Worm (Caenorhabditis elegans) whole organism, L3 larva: ENCODE measurements around the gene dph-7.

ENCODE experiments used
- R02D3.7 ChIP-seq: fragments of 150-350 bp; optimal IDR thresholded peaks from 2 replicates; lab custom pipeline; 2014; ENCODE audit warnings: missing biosample characterization, missing genetic modification characterization
- aly-2 ChIP-seq: fragments of 150-350 bp; optimal IDR thresholded peaks from 2 replicates; lab custom pipeline; 2014; ENCODE audit warnings: missing biosample characterization, missing genetic modification characterization
- ceh-28 ChIP-seq: fragments of 150-350 bp; optimal IDR thresholded peaks from 2 replicates; lab custom pipeline; 2014; ENCODE audit warnings: missing biosample characterization, missing genetic modification reagents, missing genetic modification characterization
- ceh-9 ChIP-seq: sonication (generic microtip); optimal IDR thresholded peaks from 2 replicates; lab custom pipeline; 2018; ENCODE audit warnings: missing biosample characterization, missing genetic modification characterization
- daf-12 ChIP-seq: fragments of 150-350 bp; optimal IDR thresholded peaks from 2 replicates; lab custom pipeline; 2014; ENCODE audit warnings: missing biosample characterization, missing genetic modification reagents, missing genetic modification characterization
- egl-27 ChIP-seq: sonication (generic microtip); optimal IDR thresholded peaks from 4 replicates; lab custom pipeline; 2017; ENCODE audit warnings: missing biosample characterization, missing genetic modification reagents, missing genetic modification characterization
- egl-5 ChIP-seq: fragments of 150-350 bp; optimal IDR thresholded peaks from 2 replicates; lab custom pipeline; 2017; ENCODE audit warnings: missing biosample characterization, missing genetic modification reagents, missing genetic modification characterization, inconsistent platforms
- elt-1 ChIP-seq: fragments of 150-350 bp; optimal IDR thresholded peaks from 2 replicates; lab custom pipeline; 2014; ENCODE audit warnings: missing biosample characterization, missing genetic modification characterization
- elt-2 ChIP-seq: sonication (generic microtip); optimal IDR thresholded peaks from 2 replicates; lab custom pipeline; 2016; ENCODE audit warnings: missing genetic modification reagents, mild to moderate bottlenecking, missing genetic modification characterization, missing compliant biosample characterization
- elt-3 ChIP-seq, 3 experiments: fragments of 150-350 bp in 1 of 3; sonication (generic microtip) in 2 of 3; optimal IDR thresholded peaks; 2 replicates in 2 of 3; 4 replicates in 1 of 3; lab custom pipeline; 2014 to 2017; ENCODE audit warnings: missing biosample characterization in 3 of 3, missing genetic modification characterization in 3 of 3
- fkh-10 ChIP-seq: sonication (generic microtip); optimal IDR thresholded peaks from 2 replicates; lab custom pipeline; 2017; ENCODE audit warnings: missing biosample characterization, missing genetic modification reagents, missing genetic modification characterization
- fkh-2 ChIP-seq: fragments of 150-350 bp; optimal IDR thresholded peaks from 2 replicates; lab custom pipeline; 2014; ENCODE audit warnings: missing biosample characterization, missing genetic modification reagents, missing genetic modification characterization
- fos-1 ChIP-seq: fragments of 150-350 bp; optimal IDR thresholded peaks from 2 replicates; lab custom pipeline; 2014; ENCODE audit warnings: missing biosample characterization, missing genetic modification characterization
- hmg-11 ChIP-seq: sonication (generic microtip); optimal IDR thresholded peaks from 2 replicates; lab custom pipeline; 2016; ENCODE audit warnings: missing genetic modification characterization, missing compliant biosample characterization
- lin-15B ChIP-seq: fragments of 150-350 bp; optimal IDR thresholded peaks from 2 replicates; lab custom pipeline; 2014; ENCODE audit warnings: missing biosample characterization, missing genetic modification characterization
- lin-39 ChIP-seq: fragments of 150-350 bp; optimal IDR thresholded peaks from 2 replicates; lab custom pipeline; 2018; ENCODE audit warnings: missing biosample characterization, missing genetic modification reagents, missing genetic modification characterization
- lsy-12 ChIP-seq: sonication (generic microtip); optimal IDR thresholded peaks from 2 replicates; lab custom pipeline; 2016; ENCODE audit warnings: mild to moderate bottlenecking, missing genetic modification characterization, missing compliant biosample characterization
- mdl-1 ChIP-seq: fragments of 150-350 bp; optimal IDR thresholded peaks from 2 replicates; lab custom pipeline; 2014; ENCODE audit warnings: missing biosample characterization, missing genetic modification characterization
- mml-1 ChIP-seq: fragments of 150-350 bp; sonication (generic microtip); optimal IDR thresholded peaks from 3 replicates; lab custom pipeline; 2014; ENCODE audit warnings: missing biosample characterization, missing genetic modification characterization
- nfya-1 ChIP-seq: sonication (generic microtip); optimal IDR thresholded peaks from 2 replicates; lab custom pipeline; 2017; ENCODE audit warnings: missing genetic modification characterization, mild to moderate bottlenecking, missing compliant biosample characterization, antibody characterized with exemption, moderate library complexity; ENCODE audit not compliant: insufficient read depth
- nhr-11 ChIP-seq: fragments of 150-350 bp; optimal IDR thresholded peaks from 2 replicates; lab custom pipeline; 2014; ENCODE audit warnings: missing biosample characterization, missing genetic modification characterization
- nhr-12 ChIP-seq: fragments of 150-350 bp; optimal IDR thresholded peaks from 2 replicates; lab custom pipeline; 2014; ENCODE audit warnings: missing biosample characterization, missing genetic modification characterization
- nhr-23 ChIP-seq: fragments of 150-350 bp; optimal IDR thresholded peaks from 2 replicates; lab custom pipeline; 2014; ENCODE audit warnings: missing biosample characterization, missing genetic modification reagents, missing genetic modification characterization
- nhr-25 ChIP-seq: sonication (generic microtip); optimal IDR thresholded peaks from 2 replicates; lab custom pipeline; 2017; ENCODE audit warnings: missing biosample characterization, missing genetic modification characterization
- nhr-43 ChIP-seq: sonication (generic microtip); optimal IDR thresholded peaks from 2 replicates; lab custom pipeline; 2016; ENCODE audit warnings: mild to moderate bottlenecking, missing genetic modification characterization, missing compliant biosample characterization; ENCODE audit not compliant: poor library complexity, severe bottlenecking
- nhr-67 ChIP-seq: fragments of 150-350 bp; optimal IDR thresholded peaks from 2 replicates; lab custom pipeline; 2014; ENCODE audit warnings: missing biosample characterization, missing genetic modification characterization
- nhr-76 ChIP-seq: fragments of 150-350 bp; sonication (generic microtip); optimal IDR thresholded peaks from 5 replicates; lab custom pipeline; 2014; ENCODE audit warnings: missing biosample characterization, missing genetic modification characterization
- nhr-77 ChIP-seq: fragments of 150-350 bp; optimal IDR thresholded peaks from 2 replicates; lab custom pipeline; 2014; ENCODE audit warnings: missing biosample characterization, missing genetic modification characterization
- pha-4 ChIP-seq: fragments of 150-350 bp; optimal IDR thresholded peaks from 2 replicates; lab custom pipeline; 2014; ENCODE audit warnings: missing biosample characterization, missing genetic modification reagents, missing genetic modification characterization
- sea-2 ChIP-seq: fragments of 150-350 bp; sonication (generic microtip); optimal IDR thresholded peaks from 4 replicates; lab custom pipeline; 2014; ENCODE audit warnings: missing biosample characterization, missing genetic modification reagents, missing genetic modification characterization
- snpc-4 ChIP-seq: fragments of 150-350 bp; optimal IDR thresholded peaks from 2 replicates; lab custom pipeline; 2014; ENCODE audit warnings: missing biosample characterization, missing genetic modification characterization
- tbx-2 ChIP-seq: sonication (generic microtip); optimal IDR thresholded peaks from 2 replicates; lab custom pipeline; 2016; ENCODE audit warnings: mild to moderate bottlenecking, missing genetic modification characterization, missing compliant biosample characterization
- unc-39 ChIP-seq: sonication (generic microtip); optimal IDR thresholded peaks from 4 replicates; lab custom pipeline; 2017; ENCODE audit warnings: missing biosample characterization, missing genetic modification characterization
- unc-62 ChIP-seq: fragments of 150-350 bp; sonication (generic microtip); optimal IDR thresholded peaks from 4 replicates; lab custom pipeline; 2014; ENCODE audit warnings: missing biosample characterization, missing genetic modification reagents, missing genetic modification characterization
- zag-1 ChIP-seq: fragments of 150-350 bp; optimal IDR thresholded peaks from 2 replicates; lab custom pipeline; 2014; ENCODE audit warnings: missing biosample characterization, missing genetic modification characterization
- ztf-11 ChIP-seq: fragments of 150-350 bp; optimal IDR thresholded peaks from 2 replicates; lab custom pipeline; 2014; ENCODE audit warnings: missing biosample characterization, missing genetic modification characterization
- ztf-4 ChIP-seq: fragments of 150-350 bp; optimal IDR thresholded peaks from 2 replicates; lab custom pipeline; 2014; ENCODE audit warnings: missing biosample characterization, missing genetic modification characterization

The dph-7 gene

ce11 chrIII:13296289-13296874, 18.5 kb upstream of the dph-7 start, which contains the start of gene npp-18:
Gene npp-18 (plus strand): TSS chrIII:13296853.
- TF ChIP-seq lin-15B: peak; percentile 89
- peak; percentile 19 for TF ChIP-seq elt-2 (tag; lab: Kevin White, UChicago)
- TF ChIP-seq nhr-23: peak; percentile 59
- peak; percentile 68 for TF ChIP-seq pha-4
- peak; percentile 16 for TF ChIP-seq snpc-4
- TF ChIP-seq, all 47 proteins: peak for 5; not testable (repeated sequence) for 42

DNA sequence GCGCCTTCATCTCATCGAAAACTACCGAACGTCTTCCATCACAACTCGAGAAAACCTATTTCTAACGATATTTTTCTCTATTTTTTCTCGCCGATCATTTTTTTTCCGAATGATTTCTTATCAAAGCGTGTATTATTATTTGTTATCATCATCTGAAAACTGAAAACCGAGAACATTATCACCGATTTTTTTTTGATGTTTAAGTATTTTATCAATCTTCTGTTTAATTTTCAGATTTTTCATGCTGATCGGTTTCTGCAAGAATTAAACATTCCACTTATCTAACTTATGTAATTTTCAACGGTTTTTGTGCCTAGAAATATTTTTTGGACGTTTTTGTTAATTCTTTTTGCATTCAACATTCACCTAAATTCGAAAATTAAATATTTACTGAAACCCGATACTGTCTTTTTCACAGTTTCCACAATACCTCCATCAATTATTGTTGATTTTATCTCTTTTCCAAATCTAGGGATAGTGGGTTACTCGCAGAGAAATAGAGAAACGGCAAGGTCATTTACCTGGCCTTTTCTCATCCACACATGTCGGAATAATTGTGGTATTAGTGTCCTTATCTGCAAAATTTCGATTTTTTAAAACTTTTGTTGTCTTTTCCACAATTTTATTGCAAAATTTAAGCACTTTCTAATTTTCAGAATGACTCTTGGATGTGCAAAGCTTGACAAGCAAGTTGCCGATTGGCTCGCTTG, 16.0 kb upstream of the dph-7 start, which contains the start of gene pgm-2:
pgm-2 (plus strand) TSS at position 657 of the 710 bp plus-strand sequence.
- peak; percentile 23 for TF ChIP-seq elt-1
- no peak for TF ChIP-seq unc-39 (tag; lab: Kevin White, UChicago)
- TF ChIP-seq hmg-11 (tag; lab: Kevin White, UChicago): no peak
- TF ChIP-seq nhr-12: no peak
- no peak for TF ChIP-seq nhr-11 (tag; lab: Kevin White, UChicago)
- TF ChIP-seq nhr-25 (tag; lab: Kevin White, UChicago): peak; percentile 76
- TF ChIP-seq fkh-10: no peak
- TF ChIP-seq lsy-12 (tag; lab: Kevin White, UChicago): no peak
- peak; percentile 22 for TF ChIP-seq pha-4
- TF ChIP-seq tbx-2 (tag; lab: Kevin White, UChicago): no peak
- no peak for TF ChIP-seq aly-2 (tag; lab: Kevin White, UChicago)
- TF ChIP-seq elt-3 (tag; optimal IDR thresholded peaks at IDR 0.05; lab: Kevin White, UChicago): no peak
- no peak for TF ChIP-seq nhr-77 (tag; lab: Kevin White, UChicago)
- no peak for TF ChIP-seq zag-1
- TF ChIP-seq ztf-11 (tag; lab: Kevin White, UChicago): no peak
- TF ChIP-seq snpc-4: no peak
- TF ChIP-seq nhr-43 (tag; lab: Kevin White, UChicago): no peak
- no peak for TF ChIP-seq egl-27 (tag; lab: Kevin White, UChicago)
- no peak for TF ChIP-seq ceh-9 (tag; lab: Kevin White, UChicago)
- no peak for TF ChIP-seq R02D3.7 (tag; lab: Kevin White, UChicago)
- peak; percentile 24 for TF ChIP-seq nhr-23
- no peak for TF ChIP-seq mdl-1 (tag; lab: Kevin White, UChicago)
- TF ChIP-seq mml-1 (tag; lab: Kevin White, UChicago): no peak
- TF ChIP-seq nhr-76 (tag; lab: Kevin White, UChicago): no peak
- peak; percentile 77 for TF ChIP-seq elt-2 (tag; lab: Kevin White, UChicago)

DNA sequence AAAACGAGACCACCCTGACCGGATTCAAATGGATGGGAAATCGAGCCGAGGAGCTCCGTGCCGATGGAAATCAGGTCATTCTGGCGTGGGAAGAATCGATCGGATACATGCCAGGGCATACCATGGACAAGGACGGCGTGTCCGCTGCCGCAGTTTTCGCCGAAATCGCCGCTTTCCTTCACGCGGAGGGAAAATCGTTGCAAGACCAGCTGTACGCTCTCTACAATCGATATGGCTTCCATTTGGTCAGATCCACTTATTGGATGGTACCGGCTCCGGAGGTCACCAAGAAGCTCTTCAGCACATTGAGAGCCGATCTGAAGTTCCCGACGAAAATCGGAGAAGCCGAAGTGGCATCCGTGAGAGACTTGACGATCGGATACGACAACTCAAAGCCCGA, 12.9 kb upstream of the dph-7 start:
- no peak for TF ChIP-seq fkh-2
- no peak for TF ChIP-seq unc-62 (GFP tag; lab: Kevin White, UChicago)
- no peak for TF ChIP-seq lin-39 (tag; lab: Kevin White, UChicago)
- TF ChIP-seq elt-2 (tag; lab: Kevin White, UChicago): no peak
- no peak for TF ChIP-seq aly-2 (tag; lab: Kevin White, UChicago)
- TF ChIP-seq sea-2: no peak

DNA sequence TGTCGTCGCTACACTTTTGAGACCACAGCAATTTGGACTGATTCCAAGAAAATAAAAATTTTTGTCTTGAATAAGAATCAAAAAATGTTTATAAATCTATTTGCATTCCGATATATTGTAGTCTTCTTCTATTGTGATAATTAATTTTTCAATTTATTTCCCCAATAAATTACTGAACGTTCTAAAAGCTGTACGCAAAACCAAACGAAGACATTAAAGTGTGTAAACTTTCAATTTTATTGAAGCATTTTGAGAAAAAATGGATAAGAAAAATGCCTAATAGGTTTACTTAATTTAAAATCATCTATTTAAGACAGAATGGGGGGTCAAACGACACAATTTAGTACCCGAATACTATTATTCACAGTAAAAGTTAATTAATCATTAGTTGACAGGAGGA, 12.3 kb upstream of the dph-7 start:
- TF ChIP-seq ztf-4 (tag; lab: Kevin White, UChicago) (no peak), nhr-67 (no peak), egl-27 (tag; lab: Kevin White, UChicago) (no peak), zag-1 (no peak), tbx-2 (tag; lab: Kevin White, UChicago) (no peak), nfya-1 (no peak), fkh-10 (no peak), lsy-12 (tag; lab: Kevin White, UChicago) (no peak), ceh-9 (tag; lab: Kevin White, UChicago) (no peak), fos-1 (tag; lab: Kevin White, UChicago) (no peak), snpc-4 (no peak), nhr-11 (tag; lab: Kevin White, UChicago) (no peak), ztf-11 (tag; lab: Kevin White, UChicago) (no peak), nhr-12 (no peak), egl-5 (tag; lab: Kevin White, UChicago) (no peak), daf-12 (tag; lab: Kevin White, UChicago) (no peak), elt-2 (tag; lab: Kevin White, UChicago) (no peak), ceh-28 (tag; lab: Kevin White, UChicago) (no peak)
- TF ChIP-seq, all 47 proteins: peak for 0
